Worm (Caenorhabditis elegans) whole organism, L4/young adult: ENCODE results near the gene C12D12.1.

Source experiments
- W03F9.2 ChIP-seq: fragments of 150-350 bp; optimal IDR thresholded peaks from 2 replicates; lab custom pipeline; 2014; ENCODE audit warnings: missing biosample characterization, missing genetic modification characterization
- him-1 ChIP-seq: sonication (generic microtip); optimal IDR thresholded peaks from 2 replicates; lab custom pipeline; 2016; ENCODE audit warnings: missing genotype, missing genetic modification reagents, missing genetic modification characterization, missing compliant biosample characterization

ce11 chrX:3542242-3542641, 43.2 kb downstream of the C12D12.1 start, which contains the start of gene rgs-7:
- TF ChIP-seq him-1 (tag; lab: Kevin White, UChicago): no peak
- TF ChIP-seq W03F9.2 (tag; lab: Kevin White, UChicago): no peak
